Worm (Caenorhabditis elegans) whole organism, L4 larva: ENCODE measurements around the gene tra-4.

ENCODE experiments used
- F10B5.3 ChIP-seq: sonication (generic microtip); optimal IDR thresholded peaks from 2 replicates; lab custom pipeline; 2016; ENCODE audit warnings: mild to moderate bottlenecking, missing genetic modification characterization, missing compliant biosample characterization
- ZK546.5 ChIP-seq, 2 experiments: sonication (generic microtip); optimal IDR thresholded peaks; 2 replicates each; lab custom pipeline; 2017; ENCODE audit warnings: missing biosample characterization in 2 of 2, missing genetic modification characterization in 2 of 2
- attf-4 ChIP-seq: sonication (generic microtip); optimal IDR thresholded peaks from 3 replicates; lab custom pipeline; 2017; ENCODE audit warnings: missing biosample characterization, missing genetic modification characterization
- dpl-1 ChIP-seq: fragments of 150-350 bp; optimal IDR thresholded peaks from 2 replicates; lab custom pipeline; 2014; ENCODE audit warnings: missing biosample characterization, missing genetic modification reagents, missing genetic modification characterization
- lin-1 ChIP-seq: fragments of 200-800 bp; sonication (Bioruptor generic); IDR thresholded peaks from 2 replicates; pipeline ENCODE4 v1.3.6; 2022; ENCODE audit warnings: missing genetic modification reagents, missing genetic modification characterization, missing compliant biosample characterization
- lsy-2 ChIP-seq, 2 experiments: fragments of 150-350 bp in 1 of 2; sonication (generic microtip) in 1 of 2; optimal IDR thresholded peaks; 2 replicates each; lab custom pipeline; 2014 to 2017; ENCODE audit warnings: missing biosample characterization in 2 of 2, missing genetic modification characterization in 2 of 2
- mep-1 ChIP-seq: fragments of 150-350 bp; sonication (generic microtip); optimal IDR thresholded peaks from 3 replicates; lab custom pipeline; 2014; ENCODE audit warnings: missing biosample characterization, missing genetic modification characterization
- nhr-237 ChIP-seq: sonication (generic microtip); optimal IDR thresholded peaks from 2 replicates; lab custom pipeline; 2017; ENCODE audit warnings: missing biosample characterization, missing genetic modification characterization
- pqm-1 ChIP-seq: sonication (generic microtip); optimal IDR thresholded peaks from 2 replicates; lab custom pipeline; 2017; ENCODE audit warnings: missing biosample characterization, missing genetic modification characterization
- snpc-1.2 ChIP-seq: fragments of 200-800 bp; sonication (Bioruptor generic); IDR thresholded peaks from 2 replicates; pipeline ENCODE4 v1.3.6; 2022; ENCODE audit warnings: missing genetic modification reagents, missing genetic modification characterization, missing compliant biosample characterization
- ztf-11 ChIP-seq: fragments of 150-350 bp; optimal IDR thresholded peaks from 2 replicates; lab custom pipeline; 2014; ENCODE audit warnings: missing biosample characterization, missing genetic modification characterization

ce11 chrX:2843508-2843907, 13.9 kb downstream of the tra-4 start:
- TF ChIP-seq mep-1 (tag; lab: Kevin White, UChicago) = no peak
- TF ChIP-seq ztf-11 (tag; lab: Kevin White, UChicago) = no peak
- no peak for TF ChIP-seq pqm-1
- TF ChIP-seq attf-4 (tag; lab: Kevin White, UChicago) = no peak
- no peak for TF ChIP-seq nhr-237 (tag; lab: Kevin White, UChicago)
- no peak for TF ChIP-seq lsy-2 (tag; optimal IDR thresholded peaks at IDR 0.05; lab: Kevin White, UChicago)
- TF ChIP-seq ZK546.5 (tag; optimal IDR thresholded peaks at IDR 0.05; lab: Kevin White, UChicago) = no peak
- TF ChIP-seq snpc-1.2 (GFP tag; lab: Robert Waterston, UW) = no peak
- TF ChIP-seq dpl-1 (GFP tag; lab: Kevin White, UChicago) = no peak
- TF ChIP-seq F10B5.3 (tag; lab: Kevin White, UChicago) = no peak
- TF ChIP-seq lin-1 (GFP tag; lab: Robert Waterston, UW) = no peak
